Worm (Caenorhabditis elegans): Measurements from ENCODE around the gene F14F8.14.

DNA sequence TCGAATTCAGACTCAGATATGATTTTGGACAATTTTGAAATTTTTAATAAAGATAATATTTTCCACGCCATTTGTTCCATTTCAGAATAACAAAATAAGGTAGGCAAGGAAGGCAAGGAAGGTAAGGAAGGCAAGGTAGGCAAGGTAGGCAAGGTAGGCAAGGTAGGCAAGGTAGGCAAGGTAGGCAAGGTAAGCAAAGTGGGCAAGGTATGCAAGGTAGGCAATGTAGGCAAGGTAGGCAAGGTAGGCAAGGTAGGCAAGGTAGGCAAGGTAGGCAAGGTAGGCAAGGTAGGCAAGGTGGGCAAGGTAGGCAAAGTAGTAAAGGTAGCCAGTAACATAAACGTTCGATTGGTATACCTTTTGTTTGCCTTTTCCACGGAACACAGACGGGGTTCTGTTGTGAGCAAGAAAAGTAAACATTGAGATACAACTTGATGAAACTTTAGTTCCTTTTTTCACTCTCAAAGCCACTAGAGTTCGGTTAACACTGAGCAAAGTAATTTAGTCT, 33.3 kb upstream of the F14F8.14 start, which contains the start of gene Y70C5C.1:
- TF ChIP-seq ceh-44 (GFP tag; IDR thresholded peaks at IDR 0.05) (no peak), daf-12 (tag; optimal IDR thresholded peaks at IDR 0.05) (no peak), lsy-2 (tag; optimal IDR thresholded peaks at IDR 0.05) (no peak), nhr-25 (tag; optimal IDR thresholded peaks at IDR 0.05; ENCODE audit: borderline replicate concordance, insufficient read depth) (no peak), lin-39 (tag; optimal IDR thresholded peaks at IDR 0.05) (no peak), F49E8.2 (tag; optimal IDR thresholded peaks at IDR 0.05; ENCODE audit: borderline replicate concordance) (no peak), Y48G9A.11 (GFP tag; IDR thresholded peaks at IDR 0.05) (no peak), unc-130 (GFP tag; optimal IDR thresholded peaks at IDR 0.05) (no peak), nhr-11 (tag; optimal IDR thresholded peaks at IDR 0.05) (no peak), pha-4 (GFP tag; IDR thresholded peaks at IDR 0.05) (no peak), pha-4 (tag; optimal IDR thresholded peaks at IDR 0.05) (no peak), lin-15B (tag; optimal IDR thresholded peaks at IDR 0.05) (no peak), pqm-1 (tag; optimal IDR thresholded peaks at IDR 0.05) (no peak), madf-5 (GFP tag; IDR thresholded peaks at IDR 0.05) (no peak)

Measured in whole organism, L4 larva.